Worm (Caenorhabditis elegans): ENCODE measurements around the gene test-1.

The test-1 gene

DNA sequence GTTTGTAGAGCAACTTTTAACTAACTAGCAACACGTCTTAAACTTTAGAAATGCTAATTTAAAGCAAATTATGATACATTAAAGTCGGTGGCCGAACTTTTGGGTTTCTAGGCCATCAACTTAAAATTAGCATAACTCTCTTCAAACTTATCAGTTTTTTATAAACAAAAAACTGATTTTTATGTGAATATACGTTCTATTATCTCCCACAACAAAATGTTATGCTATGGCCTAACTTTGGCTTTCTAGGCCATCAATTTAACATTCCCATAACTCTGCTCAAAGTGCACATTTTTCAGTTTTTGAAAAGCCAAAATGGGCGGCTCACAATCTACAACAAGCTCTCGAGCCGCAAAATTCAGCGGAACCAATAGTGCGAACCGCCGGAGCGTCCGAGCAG lies 38.5 kb downstream of the test-1 start, which contains the start of gene C54E4.1:
C54E4.1 (plus strand) TSS at position 301 of the 400 bp plus-strand sequence.
- TF ChIP-seq ceh-14 (tag; optimal IDR thresholded peaks at IDR 0.05) (no peak), pha-2 (tag; optimal IDR thresholded peaks at IDR 0.05) (no peak), tbx-2 (tag; optimal IDR thresholded peaks at IDR 0.05) (no peak)

DNA sequence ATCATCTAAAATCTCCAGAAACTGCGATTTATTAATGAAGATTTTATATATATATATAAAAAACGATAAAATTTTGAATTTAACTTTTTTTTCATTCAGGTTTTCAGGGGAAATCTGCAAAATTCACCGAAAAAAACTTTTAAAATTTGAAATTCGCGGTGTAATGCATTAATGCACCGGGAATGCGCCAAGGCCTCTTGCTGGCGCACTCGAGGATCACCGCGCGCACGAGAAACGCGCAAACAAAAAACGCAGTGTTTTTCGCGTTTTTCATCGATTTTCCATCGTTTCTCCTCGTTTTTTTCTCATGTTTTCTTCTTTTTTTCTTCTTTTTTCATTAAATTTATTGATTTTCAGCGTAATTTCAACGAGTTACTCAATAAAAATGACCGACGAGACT lies 40.8 kb downstream of the test-1 start, which contains the start of gene hrpu-2:
hrpu-2 (plus strand) TSS at position 352 of the 400 bp plus-strand sequence.
- TF ChIP-seq pha-4 (tag; optimal IDR thresholded peaks at IDR 0.05) (no peak), F13H6.1 (tag; optimal IDR thresholded peaks at IDR 0.05) (no peak), ceh-6 (GFP tag; optimal IDR thresholded peaks at IDR 0.05) (no peak), ama-1 (optimal IDR thresholded peaks at IDR 0.05) (no peak), ceh-30 (tag; optimal IDR thresholded peaks at IDR 0.05) (no peak), nhr-232 (tag; optimal IDR thresholded peaks at IDR 0.05) (no peak), C08G9.2 (tag; optimal IDR thresholded peaks at IDR 0.05) (no peak), che-1 (tag; optimal IDR thresholded peaks at IDR 0.05) (peak; percentile 33), K02D7.2 (tag; optimal IDR thresholded peaks at IDR 0.05) (no peak), syd-9 (tag; optimal IDR thresholded peaks at IDR 0.05) (no peak), odd-2 (tag; optimal IDR thresholded peaks at IDR 0.05) (no peak), ceh-45 (GFP tag; IDR thresholded peaks at IDR 0.05) (no peak), ahr-1 (tag; optimal IDR thresholded peaks at IDR 0.05) (no peak), pqm-1 (tag; optimal IDR thresholded peaks at IDR 0.05) (no peak), T23F11.4 (GFP tag; optimal IDR thresholded peaks at IDR 0.05) (no peak), ets-4 (tag; optimal IDR thresholded peaks at IDR 0.05) (no peak), ceh-48 (tag; optimal IDR thresholded peaks at IDR 0.05) (peak; percentile 58), pat-9 (tag; optimal IDR thresholded peaks at IDR 0.05) (no peak), ceh-19 (GFP tag; optimal IDR thresholded peaks at IDR 0.05) (no peak), sox-4 (tag; optimal IDR thresholded peaks at IDR 0.05) (no peak), zip-5 (tag; optimal IDR thresholded peaks at IDR 0.05) (no peak), C38D4.7 (GFP tag; optimal IDR thresholded peaks at IDR 0.05) (no peak), unc-55 (GFP tag; optimal IDR thresholded peaks at IDR 0.05) (peak; percentile 56), hlh-13 (GFP tag; optimal IDR thresholded peaks at IDR 0.05) (no peak), tbx-7 (tag; optimal IDR thresholded peaks at IDR 0.05) (no peak), ceh-24 (tag; optimal IDR thresholded peaks at IDR 0.05) (no peak), hlh-6 (tag; optimal IDR thresholded peaks at IDR 0.05) (no peak), ztf-16 (tag; optimal IDR thresholded peaks at IDR 0.05) (no peak), eyg-1 (tag; optimal IDR thresholded peaks at IDR 0.05) (no peak), fkh-10 (GFP tag; optimal IDR thresholded peaks at IDR 0.05) (no peak), nhr-11 (tag; optimal IDR thresholded peaks at IDR 0.05) (no peak), dve-1 (tag; optimal IDR thresholded peaks at IDR 0.05) (no peak), pax-1 (tag; optimal IDR thresholded peaks at IDR 0.05) (no peak), mec-3 (tag; optimal IDR thresholded peaks at IDR 0.05; ENCODE audit: borderline replicate concordance) (no peak), lin-11 (tag; optimal IDR thresholded peaks at IDR 0.05) (no peak), sdc-2 (tag; optimal IDR thresholded peaks at IDR 0.05) (no peak), pha-2 (tag; optimal IDR thresholded peaks at IDR 0.05) (peak; percentile 22), ceh-9 (tag; optimal IDR thresholded peaks at IDR 0.05) (no peak), ttx-3 (tag; optimal IDR thresholded peaks at IDR 0.05) (no peak), hlh-8 (tag; optimal IDR thresholded peaks at IDR 0.05) (no peak), nfya-1 (tag; optimal IDR thresholded peaks at IDR 0.05) (peak; percentile 62), K09A11.1 (tag; optimal IDR thresholded peaks at IDR 0.05; ENCODE audit: insufficient read depth) (no peak), unc-86 (tag; optimal IDR thresholded peaks at IDR 0.05) (peak; percentile 24), pag-3 (tag; optimal IDR thresholded peaks at IDR 0.05; ENCODE audit: borderline replicate concordance) (no peak), hlh-30 (tag; optimal IDR thresholded peaks at IDR 0.05; ENCODE audit: insufficient read depth) (peak; percentile 51), tbx-2 (tag; optimal IDR thresholded peaks at IDR 0.05) (peak; percentile 32), ceh-14 (tag; optimal IDR thresholded peaks at IDR 0.05) (no peak), fkh-6 (tag; optimal IDR thresholded peaks at IDR 0.05) (no peak), ceh-34 (tag; optimal IDR thresholded peaks at IDR 0.05) (no peak), lim-6 (tag; optimal IDR thresholded peaks at IDR 0.05) (no peak), fax-1 (tag; optimal IDR thresholded peaks at IDR 0.05) (no peak)
